Worm (Caenorhabditis elegans): ENCODE results near the gene col-138.

col-138 gene

ce11 chrIV:17199706-17200105 is 16.2 kb upstream of the col-138 start:
- no peak for TF ChIP-seq mdl-1 (tag; optimal IDR thresholded peaks at IDR 0.05)
- no peak for TF ChIP-seq nhr-77 (tag; optimal IDR thresholded peaks at IDR 0.05)
- no peak for TF ChIP-seq Y55F3AM.14 (GFP tag; optimal IDR thresholded peaks at IDR 0.05)
- TF ChIP-seq nhr-129 (tag; optimal IDR thresholded peaks at IDR 0.05), result no peak
- no peak for TF ChIP-seq dmd-4 (tag; optimal IDR thresholded peaks at IDR 0.05)
- TF ChIP-seq fos-1 (tag; optimal IDR thresholded peaks at IDR 0.05), result no peak
- TF ChIP-seq elt-1 (tag; optimal IDR thresholded peaks at IDR 0.05), result no peak
- no peak for TF ChIP-seq lin-39 (tag; optimal IDR thresholded peaks at IDR 0.05)
- TF ChIP-seq lin-13 (GFP tag; optimal IDR thresholded peaks at IDR 0.05), result no peak
- no peak for TF ChIP-seq unc-39 (tag; optimal IDR thresholded peaks at IDR 0.05)
- no peak for TF ChIP-seq ZK546.5 (tag; optimal IDR thresholded peaks at IDR 0.05)
- TF ChIP-seq nhr-237 (tag; optimal IDR thresholded peaks at IDR 0.05), result no peak
- TF ChIP-seq nhr-10 (tag; optimal IDR thresholded peaks at IDR 0.05), result no peak

ce11 chrIV:17193491-17193890 is 10.0 kb upstream of the col-138 start:
- no peak for TF ChIP-seq nhr-237 (tag; optimal IDR thresholded peaks at IDR 0.05)

- TF ChIP-seq mab-5 (tag; optimal IDR thresholded peaks at IDR 0.05), result no peak
- TF ChIP-seq ama-1 (optimal IDR thresholded peaks at IDR 0.05), result no peak
- no peak for TF ChIP-seq ztf-11 (tag; optimal IDR thresholded peaks at IDR 0.05)
- TF ChIP-seq fos-1 (tag; optimal IDR thresholded peaks at IDR 0.05), result no peak
- no peak for TF ChIP-seq unc-62 (GFP tag; optimal IDR thresholded peaks at IDR 0.05)
- TF ChIP-seq sma-3 (GFP tag; optimal IDR thresholded peaks at IDR 0.05), result no peak
- no peak for TF ChIP-seq ZK546.5 (tag; optimal IDR thresholded peaks at IDR 0.05)
- no peak for TF ChIP-seq unc-55 (GFP tag; optimal IDR thresholded peaks at IDR 0.05)
- no peak for TF ChIP-seq sma-9 (GFP tag; optimal IDR thresholded peaks at IDR 0.05)
- no peak for TF ChIP-seq sma-9 (tag; optimal IDR thresholded peaks at IDR 0.05)
- TF ChIP-seq nhr-21 (tag; optimal IDR thresholded peaks at IDR 0.05), result no peak
- TF ChIP-seq lin-11 (tag; optimal IDR thresholded peaks at IDR 0.05), result no peak
- TF ChIP-seq elt-3 (tag; optimal IDR thresholded peaks at IDR 0.05), result no peak
- TF ChIP-seq ztf-1 (GFP tag; conservative IDR thresholded peaks at IDR 0.05), result no peak
- no peak for TF ChIP-seq nhr-237 (tag; optimal IDR thresholded peaks at IDR 0.05)
- TF ChIP-seq sem-4 (tag; optimal IDR thresholded peaks at IDR 0.05), result no peak
- TF ChIP-seq nhr-77 (tag; optimal IDR thresholded peaks at IDR 0.05), result no peak
Measured at ce11 chrIV:17191791-17192190, 8.3 kb upstream of the col-138 start, which contains the start of gene flp-17. Gene flp-17 (minus strand): TSS chrIV:17191891.

ce11 chrIV:17189193-17189592 is 5.7 kb upstream of the col-138 start:
- TF ChIP-seq mab-5 (tag; optimal IDR thresholded peaks at IDR 0.05), result no peak
- TF ChIP-seq mbf-1 (tag; optimal IDR thresholded peaks at IDR 0.05), result no peak
- no peak for TF ChIP-seq gmeb-1 (tag; optimal IDR thresholded peaks at IDR 0.05)
- no peak for TF ChIP-seq dmd-4 (tag; optimal IDR thresholded peaks at IDR 0.05)
- TF ChIP-seq nhr-12 (tag; optimal IDR thresholded peaks at IDR 0.05), result no peak
- TF ChIP-seq nhr-129 (tag; optimal IDR thresholded peaks at IDR 0.05), result no peak
- no peak for TF ChIP-seq egl-27 (tag; optimal IDR thresholded peaks at IDR 0.05)
- TF ChIP-seq snpc-4 (tag; optimal IDR thresholded peaks at IDR 0.05), result no peak
- no peak for TF ChIP-seq R02D3.7 (tag; optimal IDR thresholded peaks at IDR 0.05)
- no peak for TF ChIP-seq crh-2 (tag; optimal IDR thresholded peaks at IDR 0.05)
- no peak for TF ChIP-seq F13H6.1 (tag; optimal IDR thresholded peaks at IDR 0.05)
- TF ChIP-seq unc-62 (GFP tag; optimal IDR thresholded peaks at IDR 0.05), result no peak
- no peak for TF ChIP-seq C34F6.9 (tag; optimal IDR thresholded peaks at IDR 0.05)
- no peak for TF ChIP-seq sma-9 (GFP tag; optimal IDR thresholded peaks at IDR 0.05)
- no peak for TF ChIP-seq sma-9 (tag; optimal IDR thresholded peaks at IDR 0.05)
- no peak for TF ChIP-seq mdl-1 (tag; optimal IDR thresholded peaks at IDR 0.05)
- TF ChIP-seq unc-55 (GFP tag; optimal IDR thresholded peaks at IDR 0.05), result no peak
- no peak for TF ChIP-seq ama-1 (optimal IDR thresholded peaks at IDR 0.05)
- TF ChIP-seq sma-3 (GFP tag; optimal IDR thresholded peaks at IDR 0.05), result no peak

ce11 chrIV:17183032-17183608 is 409 bp downstream of the col-138 start:
- TF ChIP-seq mdl-1 (tag; optimal IDR thresholded peaks at IDR 0.05) (no peak), nhr-10 (tag; optimal IDR thresholded peaks at IDR 0.05) (no peak), nhr-6 (tag; optimal IDR thresholded peaks at IDR 0.05) (no peak)

Measured in whole organism, L2 larva.